Fruit fly (Drosophila melanogaster) whole organism, embryonic: ENCODE data around the gene eIF3d1.

Experiments used
- Bteb2 ChIP-seq: fragments of 200-800 bp; sonication (Bioruptor generic); optimal IDR thresholded peaks from 2 replicates; lab custom pipeline; 2016; ENCODE audit warnings: missing biosample characterization, missing genetic modification characterization
- CG10462 ChIP-seq: fragments of 200-800 bp; sonication (Bioruptor generic); optimal IDR thresholded peaks from 2 replicates; lab custom pipeline; 2016; ENCODE audit warnings: missing biosample characterization, missing genetic modification characterization
- CG10543 ChIP-seq: fragments of 200-800 bp; sonication (Bioruptor generic); optimal IDR thresholded peaks from 3 replicates; lab custom pipeline; 2017; ENCODE audit warnings: missing biosample characterization, mild to moderate bottlenecking, missing genetic modification characterization, moderate library complexity
- CG10654 ChIP-seq: fragments of 200-800 bp; sonication (Bioruptor generic); optimal IDR thresholded peaks from 2 replicates; lab custom pipeline; 2016; ENCODE audit warnings: missing biosample characterization, missing genetic modification characterization
- CG11504 ChIP-seq: fragments of 200-800 bp; sonication (Bioruptor generic); optimal IDR thresholded peaks from 3 replicates; lab custom pipeline; 2019; ENCODE audit warnings: missing biosample characterization, mild to moderate bottlenecking, missing genetic modification characterization, moderate library complexity
- CG11695 ChIP-seq: fragments of 200-800 bp; sonication (Bioruptor generic); IDR thresholded peaks from 3 replicates; pipeline ENCODE4 v1.3.6; 2022; ENCODE audit warnings: missing biosample characterization, missing genetic modification characterization
- CG12659 ChIP-seq: fragments of 200-800 bp; sonication (Bioruptor generic); optimal IDR thresholded peaks from 3 replicates; lab custom pipeline; 2017; ENCODE audit warnings: mild to moderate bottlenecking, missing biosample characterization, missing genetic modification reagents, missing genetic modification characterization
- CG13287 ChIP-seq: fragments of 200-800 bp; sonication (Bioruptor generic); IDR thresholded peaks from 2 replicates; pipeline ENCODE4 v1.3.6; 2022; ENCODE audit warnings: missing biosample characterization, missing genetic modification characterization; ENCODE audit not compliant: partially characterized antibody
- CG14014 ChIP-seq: fragments of 200-800 bp; sonication (Bioruptor generic); IDR thresholded peaks from 2 replicates; pipeline ENCODE4 v1.3.6; 2022; ENCODE audit warnings: missing biosample characterization, missing genetic modification characterization
- CG14965 ChIP-seq: fragments of 200-800 bp; sonication (Bioruptor generic); optimal IDR thresholded peaks from 2 replicates; lab custom pipeline; 2016; ENCODE audit warnings: missing biosample characterization, missing genetic modification characterization, borderline replicate concordance
- CG15073 ChIP-seq: fragments of 200-800 bp; sonication (Bioruptor generic); optimal IDR thresholded peaks from 2 replicates; lab custom pipeline; 2016; ENCODE audit warnings: missing biosample characterization, missing genetic modification characterization
- CG1529 ChIP-seq: fragments of 200-800 bp; sonication (Bioruptor generic); optimal IDR thresholded peaks from 3 replicates; lab custom pipeline; 2018; ENCODE audit warnings: missing biosample characterization, missing genetic modification characterization
- CG1603 ChIP-seq: fragments of 200-800 bp; sonication (Bioruptor generic); optimal IDR thresholded peaks from 2 replicates; lab custom pipeline; 2019; ENCODE audit warnings: missing biosample characterization, mild to moderate bottlenecking, missing genetic modification characterization, moderate library complexity
- CG17829 ChIP-seq: fragments of 200-800 bp; optimal IDR thresholded peaks from 2 replicates; lab custom pipeline; 2019; ENCODE audit warnings: missing biosample characterization, mild to moderate bottlenecking, missing genetic modification characterization, moderate library complexity
- CG18764 ChIP-seq: fragments of 200-800 bp; sonication (Bioruptor generic); optimal IDR thresholded peaks from 3 replicates; lab custom pipeline; 2016; ENCODE audit warnings: missing biosample characterization, missing genetic modification characterization
- CG34376 ChIP-seq: fragments of 200-800 bp; sonication (Bioruptor generic); optimal IDR thresholded peaks from 2 replicates; lab custom pipeline; 2018; ENCODE audit warnings: missing biosample characterization, mild to moderate bottlenecking, missing genetic modification characterization
- CG34422 ChIP-seq: fragments of 200-800 bp; sonication (Bioruptor generic); IDR thresholded peaks from 3 replicates; pipeline ENCODE4 v1.3.6; 2022; ENCODE audit warnings: missing biosample characterization, missing genetic modification characterization
- CG5180 ChIP-seq: fragments of 200-800 bp; sonication (Bioruptor generic); optimal IDR thresholded peaks from 3 replicates; lab custom pipeline; 2017; ENCODE audit warnings: missing biosample characterization, missing genetic modification characterization, mild to moderate bottlenecking, moderate library complexity, missing genetic modification reagents
- CG9876 ChIP-seq: fragments of 200-800 bp; sonication (Bioruptor generic); optimal IDR thresholded peaks from 2 replicates; lab custom pipeline; 2016; ENCODE audit warnings: missing biosample characterization, missing genetic modification characterization
- Deaf1 ChIP-seq: fragments of 200-800 bp; optimal IDR thresholded peaks from 3 replicates; lab custom pipeline; 2019; ENCODE audit warnings: missing biosample characterization, mild to moderate bottlenecking, missing genetic modification characterization, moderate library complexity
- Elba2 ChIP-seq: fragments of 200-800 bp; sonication (Bioruptor generic); optimal IDR thresholded peaks from 3 replicates; lab custom pipeline; 2016; ENCODE audit warnings: missing biosample characterization, missing genetic modification characterization
- GATAe ChIP-seq: fragments of 200-800 bp; sonication (Bioruptor generic); conservative IDR thresholded peaks from 2 replicates; pipeline ENCODE4 v1.3.6; 2022; ENCODE audit warnings: missing biosample characterization, missing genetic modification characterization
- HLH3B ChIP-seq: fragments of 200-800 bp; sonication (Bioruptor generic); IDR thresholded peaks from 2 replicates; pipeline ENCODE4 v1.3.6; 2022; ENCODE audit warnings: missing biosample characterization, missing genetic modification characterization
- Hr51 ChIP-seq, 2 experiments: fragments of 200-800 bp; sonication (Bioruptor generic); optimal IDR thresholded peaks; 2 replicates in 1 of 2; 3 replicates in 1 of 2; lab custom pipeline; 2016 to 2018; ENCODE audit warnings: missing biosample characterization in 2 of 2, missing genetic modification characterization in 2 of 2, mild to moderate bottlenecking in 1 of 2, moderate library complexity in 1 of 2
- MTF-1 ChIP-seq: fragments of 200-800 bp; sonication (Bioruptor generic); optimal IDR thresholded peaks from 2 replicates; lab custom pipeline; 2018; ENCODE audit warnings: missing biosample characterization, mild to moderate bottlenecking, missing genetic modification characterization, borderline replicate concordance
- Med ChIP-seq: fragments of 200-800 bp; sonication (Bioruptor generic); peaks from one replicate; lab custom pipeline; 2016; ENCODE audit warnings: missing biosample characterization, missing genetic modification characterization, mild to moderate bottlenecking, inconsistent platforms, moderate library complexity
- Pdp1 ChIP-seq, 2 experiments: fragments of 200-800 bp; sonication (Bioruptor generic); optimal IDR thresholded peaks; 3 replicates each; lab custom pipeline; 2016; ENCODE audit warnings: missing biosample characterization in 2 of 2, missing genetic modification characterization in 2 of 2, mild to moderate bottlenecking in 1 of 2, moderate library complexity in 1 of 2
- chinmo ChIP-seq: fragments of 200-800 bp; sonication (Bioruptor generic); IDR thresholded peaks from 4 replicates; pipeline ENCODE4 v1.3.6; 2022; ENCODE audit warnings: missing biosample characterization, missing genetic modification characterization; ENCODE audit not compliant: partially characterized antibody
- chm ChIP-seq: fragments of 200-800 bp; sonication (Bioruptor generic); IDR thresholded peaks from 2 replicates; pipeline ENCODE4 v1.3.6; 2022; ENCODE audit warnings: missing biosample characterization, missing genetic modification characterization
- croc ChIP-seq: fragments of 200-800 bp; sonication (Bioruptor generic); conservative IDR thresholded peaks from 3 replicates; pipeline ENCODE4 v1.3.6; 2022; ENCODE audit warnings: missing biosample characterization, missing genetic modification characterization
- disco-r ChIP-seq: fragments of 200-800 bp; sonication (Bioruptor generic); optimal IDR thresholded peaks from 2 replicates; lab custom pipeline; 2016; ENCODE audit warnings: missing biosample characterization, missing genetic modification characterization
- en ChIP-seq: fragments of 200-800 bp; sonication (Bioruptor generic); optimal IDR thresholded peaks from 2 replicates; lab custom pipeline; 2016; ENCODE audit warnings: missing biosample characterization, missing genetic modification characterization
- exex ChIP-seq: fragments of 200-800 bp; sonication (Bioruptor generic); optimal IDR thresholded peaks from 4 replicates; lab custom pipeline; 2018; ENCODE audit warnings: missing biosample characterization, mild to moderate bottlenecking, missing genetic modification characterization, moderate library complexity
- fd102C ChIP-seq: fragments of 200-800 bp; sonication (Bioruptor generic); optimal IDR thresholded peaks from 2 replicates; lab custom pipeline; 2018; ENCODE audit warnings: missing biosample characterization, mild to moderate bottlenecking, missing genetic modification characterization, moderate library complexity
- grn ChIP-seq: fragments of 200-800 bp; sonication (Bioruptor generic); optimal IDR thresholded peaks from 3 replicates; lab custom pipeline; 2017; ENCODE audit warnings: missing biosample characterization, missing genetic modification characterization
- lab ChIP-seq: fragments of 200-800 bp; sonication (Bioruptor generic); optimal IDR thresholded peaks from 3 replicates; lab custom pipeline; 2017; ENCODE audit warnings: missing biosample characterization, missing genetic modification characterization, mild to moderate bottlenecking, moderate library complexity, missing genetic modification reagents
- mirr ChIP-seq: fragments of 200-800 bp; sonication (Bioruptor generic); optimal IDR thresholded peaks from 3 replicates; lab custom pipeline; 2018; ENCODE audit warnings: missing biosample characterization, mild to moderate bottlenecking, missing genetic modification characterization
- ranshi ChIP-seq: fragments of 200-800 bp; sonication (Bioruptor generic); IDR thresholded peaks from 2 replicates; pipeline ENCODE4 v1.3.6; 2022; ENCODE audit warnings: missing biosample characterization, missing genetic modification characterization
- sd ChIP-seq: fragments of 200-800 bp; sonication (Bioruptor generic); optimal IDR thresholded peaks from 3 replicates; lab custom pipeline; 2018; ENCODE audit warnings: missing biosample characterization, mild to moderate bottlenecking, missing genetic modification characterization, moderate library complexity
- sens ChIP-seq: fragments of 200-800 bp; sonication (Bioruptor generic); peaks from one replicate; lab custom pipeline; 2016; ENCODE audit warnings: missing biosample characterization, missing genetic modification characterization
- sim ChIP-seq: fragments of 200-800 bp; sonication (Bioruptor generic); IDR thresholded peaks from 2 replicates; pipeline ENCODE4 v1.3.6; 2022; ENCODE audit warnings: missing biosample characterization, missing genetic modification characterization
- slbo ChIP-seq: fragments of 200-800 bp; sonication (Bioruptor generic); IDR thresholded peaks from 2 replicates; pipeline ENCODE4 v1.3.6; 2022; ENCODE audit warnings: missing biosample characterization, missing genetic modification characterization
- so ChIP-seq: fragments of 200-800 bp; sonication (Bioruptor generic); IDR thresholded peaks from 3 replicates; pipeline ENCODE4 v1.3.6; 2022; ENCODE audit warnings: missing biosample characterization, missing genetic modification characterization
- stwl ChIP-seq: fragments of 200-800 bp; sonication (Bioruptor generic); optimal IDR thresholded peaks from 3 replicates; lab custom pipeline; 2018; ENCODE audit warnings: missing biosample characterization, mild to moderate bottlenecking, missing genetic modification characterization, moderate library complexity
- sug ChIP-seq: fragments of 200-800 bp; optimal IDR thresholded peaks from 2 replicates; lab custom pipeline; 2019; ENCODE audit warnings: missing biosample characterization, mild to moderate bottlenecking, missing genetic modification characterization, moderate library complexity
- tgo ChIP-seq: fragments of 200-800 bp; sonication (Bioruptor generic); IDR thresholded peaks from 3 replicates; pipeline ENCODE4 v1.3.6; 2022; ENCODE audit warnings: missing biosample characterization, missing genetic modification characterization
- zf30C ChIP-seq: fragments of 200-800 bp; sonication (Bioruptor generic); optimal IDR thresholded peaks from 3 replicates; lab custom pipeline; 2018; ENCODE audit warnings: missing biosample characterization, mild to moderate bottlenecking, missing genetic modification characterization

eIF3d1 gene

dm6 chr3R:23709508-23710208, 29.8 kb downstream of the eIF3d1 start, which contains the start of gene CG10301 (continued):
- TF ChIP-seq Bteb2 (no peak), CG18764 (GFP tag; lab: Kevin White, UChicago) (peak; percentile 47), CG10543 (GFP tag; lab: Kevin White, UChicago) (no peak), CG10654 (GFP tag; lab: Kevin White, UChicago) (peak; percentile 47), slbo (GFP tag; lab: Robert Waterston, UW) (peak; percentile 27; the same call in 1 of the 2 replicates), HLH3B (peak; percentile 43; the same call in 1 of the 2 replicates), croc (peak; percentile 42; the same call in 1 of the 3 replicates), stwl (peak; percentile 21), CG12659 (GFP tag; lab: Kevin White, UChicago) (peak; percentile 27), Pdp1 (GFP tag; optimal IDR thresholded peaks at IDR 0.05; lab: Kevin White, UChicago) (peak; percentile 21 to 34), sim (GFP tag; lab: Robert Waterston, UW) (peak; percentile 31; the same call in 1 of the 2 replicates), Elba2 (no peak)

- TF ChIP-seq MTF-1 (GFP tag; lab: Kevin White, UChicago): no peak
- TF ChIP-seq sd (tag; lab: Kevin White, UChicago): peak; percentile 64
- no peak for TF ChIP-seq CG5180
- peak; percentile 29 for TF ChIP-seq exex
- peak; percentile 74 for TF ChIP-seq GATAe (GFP tag; lab: Robert Waterston, UW)
- peak; percentile 53 for TF ChIP-seq CG34376 (GFP tag; lab: Kevin White, UChicago)
- peak; percentile 52 for TF ChIP-seq sug (tag; lab: Kevin White, UChicago)
- 0 out of 4 replicates have a peak, but pooled peaks have one; percentile 42 for TF ChIP-seq chinmo (GFP tag; lab: Robert Waterston, UW)
- peak; percentile 65 for TF ChIP-seq lab (GFP tag; lab: Kevin White, UChicago)
- TF ChIP-seq disco-r (GFP tag; lab: Kevin White, UChicago): no peak
- peak; percentile 88 for TF ChIP-seq mirr (GFP tag; lab: Kevin White, UChicago)
- peak; percentile 39 for TF ChIP-seq Med (GFP tag; lab: Kevin White, UChicago)
- no peak for TF ChIP-seq CG15073 (GFP tag; lab: Kevin White, UChicago)
- TF ChIP-seq CG10543 (GFP tag; lab: Kevin White, UChicago): peak; percentile 11
- peak; percentile 58 for TF ChIP-seq Deaf1 (tag; lab: Kevin White, UChicago)
- TF ChIP-seq Hr51 (GFP tag; optimal IDR thresholded peaks at IDR 0.05; lab: Kevin White, UChicago): no peak
- TF ChIP-seq ranshi (GFP tag; lab: Robert Waterston, UW): 0 out of 2 replicates have a peak, but pooled peaks have one; percentile 24
- no peak for TF ChIP-seq CG14965 (GFP tag; lab: Kevin White, UChicago)
- no peak for TF ChIP-seq so (GFP tag; lab: Robert Waterston, UW)
- TF ChIP-seq grn: peak; percentile 74
- TF ChIP-seq sens: peak; percentile 71
These were observed 31.4 kb downstream of the eIF3d1 start, which contains the start of gene CG10300 for dm6 chr3R:23711195-23711594. Gene CG10300 (plus strand): TSS chr3R:23711527.

dm6 chr3R:23713901-23714300, 34.1 kb downstream of the eIF3d1 start:
- TF ChIP-seq CG11695 (GFP tag; lab: Robert Waterston, UW) (peak; percentile 39; the same call in 1 of the 3 replicates), CG1529 (GFP tag; lab: Kevin White, UChicago) (peak; percentile 51), ranshi (GFP tag; lab: Robert Waterston, UW) (peak; percentile 50), chm (GFP tag; lab: Robert Waterston, UW) (peak; percentile 58; the same call in 1 of the 2 replicates), CG1603 (peak; percentile 82), CG11504 (peak; percentile 65), CG14014 (GFP tag; lab: Robert Waterston, UW) (peak; percentile 63), fd102C (GFP tag; lab: Kevin White, UChicago) (peak; percentile 45), sens (peak; percentile 97), CG17829 (tag; lab: Kevin White, UChicago) (peak; percentile 47), CG10462 (GFP tag; lab: Kevin White, UChicago) (peak; percentile 50), en (no peak), zf30C (peak; percentile 55), CG13287 (GFP tag; lab: Robert Waterston, UW) (no peak), tgo (GFP tag; lab: Robert Waterston, UW) (peak; percentile 69), CG9876 (GFP tag; lab: Kevin White, UChicago) (no peak), CG34422 (peak; percentile 60)
